Fruit fly (Drosophila melanogaster) whole organism, embryonic: ENCODE measurements around the gene CG7766.

ENCODE experiments used
- Bgb ChIP-seq: fragments of 200-800 bp; sonication (Bioruptor generic); IDR thresholded peaks from 2 replicates; pipeline ENCODE4 v1.3.6; 2022; ENCODE audit warnings: missing biosample characterization, missing genetic modification characterization; ENCODE audit not compliant: partially characterized antibody
- Blimp-1 ChIP-seq: fragments of 200-800 bp; sonication (Bioruptor generic); optimal IDR thresholded peaks from 3 replicates; lab custom pipeline; 2018; ENCODE audit warnings: missing biosample characterization, missing genetic modification characterization, mild to moderate bottlenecking, moderate library complexity, missing genetic modification reagents
- BtbVII ChIP-seq: fragments of 200-800 bp; sonication (Bioruptor generic); optimal IDR thresholded peaks from 3 replicates; lab custom pipeline; 2017; ENCODE audit warnings: missing biosample characterization, mild to moderate bottlenecking, missing genetic modification characterization
- CG10274 ChIP-seq: fragments of 200-800 bp; sonication (Bioruptor generic); optimal IDR thresholded peaks from 3 replicates; lab custom pipeline; 2017; ENCODE audit warnings: missing biosample characterization, mild to moderate bottlenecking, missing genetic modification characterization
- CG10366 ChIP-seq: fragments of 200-800 bp; sonication (Bioruptor generic); IDR thresholded peaks from 2 replicates; pipeline ENCODE4 v1.3.6; 2022; ENCODE audit warnings: missing biosample characterization, missing genetic modification characterization
- CG11456 ChIP-seq: fragments of 200-800 bp; sonication (Bioruptor generic); IDR thresholded peaks from 3 replicates; pipeline ENCODE4 v1.3.6; 2022; ENCODE audit warnings: missing biosample characterization, missing genetic modification characterization
- CG12104 ChIP-seq: fragments of 200-800 bp; sonication (Bioruptor generic); optimal IDR thresholded peaks from 3 replicates; lab custom pipeline; 2016; ENCODE audit warnings: missing biosample characterization, missing genetic modification characterization
- CG13123 ChIP-seq: fragments of 200-800 bp; sonication (Bioruptor generic); optimal IDR thresholded peaks from 2 replicates; lab custom pipeline; 2016; ENCODE audit warnings: missing biosample characterization, missing genetic modification characterization
- CG15514 ChIP-seq: fragments of 200-800 bp; sonication (Bioruptor generic); optimal IDR thresholded peaks from 3 replicates; lab custom pipeline; 2017; ENCODE audit warnings: missing biosample characterization, missing genetic modification characterization, mild to moderate bottlenecking, moderate library complexity, missing genetic modification reagents
- CG15696 ChIP-seq: fragments of 200-800 bp; sonication (Bioruptor generic); optimal IDR thresholded peaks from 2 replicates; lab custom pipeline; 2019; ENCODE audit warnings: missing biosample characterization, mild to moderate bottlenecking, missing genetic modification characterization, moderate library complexity
- CG1602 ChIP-seq: fragments of 200-800 bp; sonication (Bioruptor generic); optimal IDR thresholded peaks from 3 replicates; lab custom pipeline; 2016; ENCODE audit warnings: missing biosample characterization, missing genetic modification characterization
- CG17186 ChIP-seq: fragments of 200-800 bp; sonication (Bioruptor generic); optimal IDR thresholded peaks from 3 replicates; lab custom pipeline; 2017; ENCODE audit warnings: missing biosample characterization, missing genetic modification reagents, missing genetic modification characterization
- CG2129 ChIP-seq: fragments of 200-800 bp; sonication (Bioruptor generic); IDR thresholded peaks from 2 replicates; pipeline ENCODE4 v1.3.6; 2022; ENCODE audit warnings: missing biosample characterization, missing genetic modification characterization; ENCODE audit not compliant: partially characterized antibody
- CG2678 ChIP-seq: fragments of 200-800 bp; sonication (Bioruptor generic); optimal IDR thresholded peaks from 3 replicates; lab custom pipeline; 2019; ENCODE audit warnings: missing biosample characterization, mild to moderate bottlenecking, missing genetic modification characterization, moderate library complexity
- CG30020 ChIP-seq: fragments of 200-800 bp; optimal IDR thresholded peaks from 2 replicates; lab custom pipeline; 2019; ENCODE audit warnings: missing biosample characterization, mild to moderate bottlenecking, missing genetic modification characterization, moderate library complexity
- CG33213 ChIP-seq: fragments of 200-800 bp; sonication (Bioruptor generic); optimal IDR thresholded peaks from 3 replicates; lab custom pipeline; 2016; ENCODE audit warnings: missing biosample characterization, missing genetic modification characterization
- CG34422 ChIP-seq: fragments of 200-800 bp; sonication (Bioruptor generic); IDR thresholded peaks from 3 replicates; pipeline ENCODE4 v1.3.6; 2022; ENCODE audit warnings: missing biosample characterization, missing genetic modification characterization
- CG3995 ChIP-seq: fragments of 200-800 bp; sonication (Bioruptor generic); optimal IDR thresholded peaks from 3 replicates; lab custom pipeline; 2016; ENCODE audit warnings: missing biosample characterization, missing genetic modification characterization
- CG4820 ChIP-seq: fragments of 200-800 bp; sonication (Bioruptor generic); optimal IDR thresholded peaks from 3 replicates; lab custom pipeline; 2016; ENCODE audit warnings: missing biosample characterization, missing genetic modification characterization
- CG6791 ChIP-seq: fragments of 200-800 bp; sonication (Bioruptor generic); IDR thresholded peaks from 3 replicates; pipeline ENCODE4 v1.3.6; 2022; ENCODE audit warnings: missing biosample characterization, missing genetic modification characterization; ENCODE audit not compliant: partially characterized antibody
- CG7987 ChIP-seq: fragments of 200-800 bp; sonication (Bioruptor generic); optimal IDR thresholded peaks from 2 replicates; lab custom pipeline; 2018; ENCODE audit warnings: missing biosample characterization, mild to moderate bottlenecking, missing genetic modification characterization, moderate library complexity
- CG8388 ChIP-seq: fragments of 200-800 bp; sonication (Bioruptor generic); optimal IDR thresholded peaks from 2 replicates; lab custom pipeline; 2019; ENCODE audit warnings: missing biosample characterization, mild to moderate bottlenecking, missing genetic modification characterization, moderate library complexity
- Dref ChIP-seq: fragments of 200-800 bp; sonication (Bioruptor generic); IDR thresholded peaks from 2 replicates; pipeline ENCODE4 v1.3.6; 2022; ENCODE audit warnings: missing biosample characterization, missing genetic modification characterization
- H2.0 ChIP-seq: fragments of 200-800 bp; sonication (Bioruptor generic); IDR thresholded peaks from 2 replicates; pipeline ENCODE4 v1.3.6; 2022; ENCODE audit warnings: missing biosample characterization, missing genetic modification characterization
- Hand ChIP-seq: fragments of 200-800 bp; sonication (Bioruptor generic); optimal IDR thresholded peaks from 2 replicates; lab custom pipeline; 2017; ENCODE audit warnings: mild to moderate bottlenecking, missing biosample characterization, missing genetic modification reagents, missing genetic modification characterization
- HmgZ ChIP-seq: fragments of 200-800 bp; sonication (Bioruptor generic); optimal IDR thresholded peaks from 2 replicates; lab custom pipeline; 2018; ENCODE audit warnings: missing biosample characterization, mild to moderate bottlenecking, missing genetic modification characterization
- Hr3 ChIP-seq: fragments of 200-800 bp; sonication (Bioruptor generic); optimal IDR thresholded peaks from 3 replicates; lab custom pipeline; 2016; ENCODE audit warnings: missing biosample characterization, missing genetic modification characterization
- Max ChIP-seq: fragments of 200-800 bp; sonication (Bioruptor generic); optimal IDR thresholded peaks from 2 replicates; lab custom pipeline; 2016; ENCODE audit warnings: missing biosample characterization, mild to moderate bottlenecking, missing genetic modification characterization
- Med ChIP-seq: fragments of 200-800 bp; sonication (Bioruptor generic); peaks from one replicate; lab custom pipeline; 2016; ENCODE audit warnings: missing biosample characterization, missing genetic modification characterization, mild to moderate bottlenecking, inconsistent platforms, moderate library complexity
- NFAT ChIP-seq: fragments of 200-800 bp; sonication (Bioruptor generic); IDR thresholded peaks from 2 replicates; pipeline ENCODE4 v1.3.6; 2022; ENCODE audit warnings: missing biosample characterization, missing genetic modification characterization
- Opbp ChIP-seq: fragments of 200-800 bp; sonication (Bioruptor generic); IDR thresholded peaks from 3 replicates; pipeline ENCODE4 v1.3.6; 2022; ENCODE audit warnings: missing biosample characterization, missing genetic modification characterization; ENCODE audit not compliant: partially characterized antibody
- Rx ChIP-seq: fragments of 200-800 bp; sonication (Bioruptor generic); IDR thresholded peaks from 2 replicates; pipeline ENCODE4 v1.3.6; 2022; ENCODE audit warnings: missing biosample characterization, missing genetic modification characterization
- amos ChIP-seq: fragments of 200-800 bp; sonication (Bioruptor generic); IDR thresholded peaks from 2 replicates; pipeline ENCODE4 v1.3.6; 2022; ENCODE audit warnings: missing biosample characterization, missing genetic modification characterization; ENCODE audit not compliant: partially characterized antibody
- az2 ChIP-seq: fragments of 200-800 bp; sonication (Bioruptor generic); optimal IDR thresholded peaks from 3 replicates; lab custom pipeline; 2016; ENCODE audit warnings: missing biosample characterization, missing genetic modification characterization
- bbx ChIP-seq: fragments of 200-800 bp; sonication (Bioruptor generic); IDR thresholded peaks from 2 replicates; pipeline ENCODE4 v1.3.6; 2022; ENCODE audit warnings: missing biosample characterization, missing genetic modification characterization; ENCODE audit not compliant: partially characterized antibody
- dan ChIP-seq: fragments of 200-800 bp; sonication (Bioruptor generic); IDR thresholded peaks from 2 replicates; pipeline ENCODE4 v1.3.6; 2022; ENCODE audit warnings: missing biosample characterization, missing genetic modification characterization
- gce ChIP-seq: fragments of 200-800 bp; sonication (Bioruptor generic); IDR thresholded peaks from 3 replicates; pipeline ENCODE4 v1.3.6; 2022; ENCODE audit warnings: missing biosample characterization, missing genetic modification characterization
- hb ChIP-seq: fragments of 200-800 bp; sonication (Bioruptor generic); IDR thresholded peaks from 3 replicates; pipeline ENCODE4 v1.3.6; 2022; ENCODE audit warnings: missing biosample characterization, missing genetic modification characterization; ENCODE audit not compliant: partially characterized antibody
- lab ChIP-seq: fragments of 200-800 bp; sonication (Bioruptor generic); optimal IDR thresholded peaks from 3 replicates; lab custom pipeline; 2017; ENCODE audit warnings: missing biosample characterization, missing genetic modification characterization, mild to moderate bottlenecking, moderate library complexity, missing genetic modification reagents
- lbe ChIP-seq: fragments of 200-800 bp; sonication (Bioruptor generic); optimal IDR thresholded peaks from 2 replicates; lab custom pipeline; 2016; ENCODE audit warnings: missing biosample characterization, mild to moderate bottlenecking, missing genetic modification characterization
- mld ChIP-seq: fragments of 200-800 bp; sonication (Bioruptor generic); IDR thresholded peaks from 3 replicates; pipeline ENCODE4 v1.3.6; 2022; ENCODE audit warnings: missing biosample characterization, missing genetic modification characterization; ENCODE audit not compliant: partially characterized antibody
- prd ChIP-seq, 3 experiments: fragments of >200 bp in 2 of 3; fragments of 200-800 bp in 1 of 3; sonication (Bioruptor generic) in 1 of 3; optimal IDR thresholded peaks in 2 of 3; IDR thresholded peaks in 1 of 3; 2 replicates in 2 of 3; 3 replicates in 1 of 3; pipeline versions ENCODE4 v1.3.6 to Lab custom; 2017 to 2022; ENCODE audit warnings: missing biosample characterization in 1 of 3, missing genetic modification characterization in 1 of 3
- pzg ChIP-seq: fragments of 200-800 bp; sonication (Bioruptor generic); optimal IDR thresholded peaks from 3 replicates; lab custom pipeline; 2018; ENCODE audit warnings: missing biosample characterization, mild to moderate bottlenecking, missing genetic modification characterization, moderate library complexity
- sc ChIP-seq, 3 experiments: fragments of >200 bp in 2 of 3; fragments of 200-800 bp in 1 of 3; sonication (Bioruptor generic) in 1 of 3; optimal IDR thresholded peaks; 2 replicates in 2 of 3; 3 replicates in 1 of 3; lab custom pipeline; 2017; ENCODE audit warnings: mild to moderate bottlenecking in 1 of 3, missing biosample characterization in 1 of 3, missing genetic modification characterization in 1 of 3, missing genetic modification reagents in 1 of 3
- scrt ChIP-seq: fragments of 200-800 bp; sonication (Bioruptor generic); optimal IDR thresholded peaks from 2 replicates; lab custom pipeline; 2018; ENCODE audit warnings: missing biosample characterization, mild to moderate bottlenecking, missing genetic modification characterization, moderate library complexity
- sd ChIP-seq: fragments of 200-800 bp; sonication (Bioruptor generic); optimal IDR thresholded peaks from 3 replicates; lab custom pipeline; 2018; ENCODE audit warnings: missing biosample characterization, mild to moderate bottlenecking, missing genetic modification characterization, moderate library complexity
- slbo ChIP-seq: fragments of 200-800 bp; sonication (Bioruptor generic); IDR thresholded peaks from 2 replicates; pipeline ENCODE4 v1.3.6; 2022; ENCODE audit warnings: missing biosample characterization, missing genetic modification characterization

Gene CG7766

DNA sequence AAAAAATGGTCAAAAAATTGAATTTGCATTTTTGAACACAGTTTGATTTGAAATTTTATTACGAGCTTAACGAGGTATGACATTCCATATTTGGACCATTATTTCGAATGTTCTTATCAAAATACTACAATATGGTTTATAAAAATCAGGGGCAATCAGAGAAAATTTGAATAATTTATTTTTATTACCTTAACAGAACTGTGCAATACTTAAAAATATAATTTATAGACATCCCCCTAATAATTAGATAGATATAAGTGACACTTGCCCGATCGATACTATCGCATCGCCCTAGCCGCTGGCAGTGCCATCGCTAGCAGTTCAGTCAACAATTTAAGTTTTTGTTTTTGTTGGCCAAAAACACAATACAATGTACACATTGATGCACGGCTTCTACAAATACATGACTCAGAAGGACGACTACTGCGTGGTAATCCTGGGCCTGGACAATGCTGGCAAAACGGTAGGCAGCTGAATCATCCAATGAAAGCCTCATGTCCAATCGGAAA, 3.3 kb upstream of the CG7766 start, which contains the start of gene Arfrp1 (continued):
- peak; percentile 15; the same call in 1 of the 2 replicates for TF ChIP-seq CG10366 (GFP tag; lab: Robert Waterston, UW)
- peak; percentile 54 for TF ChIP-seq Med (GFP tag; lab: Kevin White, UChicago)
- no peak for TF ChIP-seq CG7987
- no peak for TF ChIP-seq prd (optimal IDR thresholded peaks at IDR 0.05; lab: Kevin White, UChicago)
- peak; percentile 41; the same call in 1 of the 3 replicates for TF ChIP-seq prd (GFP tag; IDR thresholded peaks at IDR 0.05; lab: Robert Waterston, UW)
- TF ChIP-seq dan (GFP tag; lab: Robert Waterston, UW), result no peak
- TF ChIP-seq CG11456 (GFP tag; lab: Robert Waterston, UW), result 0 out of 3 replicates have a peak, but pooled peaks have one; percentile 35
- peak; percentile 18 for TF ChIP-seq HmgZ
- peak; percentile 55 for TF ChIP-seq CG12104
- peak; percentile 13 for TF ChIP-seq az2 (GFP tag; lab: Kevin White, UChicago)
- TF ChIP-seq CG30020, result peak; percentile 27
- TF ChIP-seq CG13123 (GFP tag; lab: Kevin White, UChicago), result no peak
- TF ChIP-seq slbo (GFP tag; lab: Robert Waterston, UW), result peak; percentile 61; the same call in 1 of the 2 replicates
- no peak for TF ChIP-seq gce (GFP tag; lab: Robert Waterston, UW)
- TF ChIP-seq sc (optimal IDR thresholded peaks at IDR 0.05; lab: Kevin White, UChicago), result no peak
- TF ChIP-seq sc (GFP tag; optimal IDR thresholded peaks at IDR 0.05; lab: Kevin White, UChicago), result no peak
- peak; percentile 53 for TF ChIP-seq CG2129 (GFP tag; lab: Robert Waterston, UW)
- TF ChIP-seq Bgb (GFP tag; lab: Robert Waterston, UW), result peak; percentile 80
- TF ChIP-seq hb, result peak; percentile 74
- TF ChIP-seq CG3995 (GFP tag; lab: Kevin White, UChicago), result peak; percentile 53
- TF ChIP-seq CG17186 (GFP tag; lab: Kevin White, UChicago), result no peak
- TF ChIP-seq mld (GFP tag; lab: Robert Waterston, UW), result 0 out of 3 replicates have a peak, but pooled peaks have one; percentile 50
- peak; percentile 43 for TF ChIP-seq Dref
- no peak for TF ChIP-seq CG8388
- TF ChIP-seq pzg (GFP tag; lab: Kevin White, UChicago), result peak; percentile 27
- TF ChIP-seq CG1602 (GFP tag; lab: Kevin White, UChicago), result peak; percentile 15
- TF ChIP-seq NFAT (GFP tag; lab: Robert Waterston, UW), result peak; percentile 35; the same call in 1 of the 2 replicates
- no peak for TF ChIP-seq BtbVII (GFP tag; lab: Kevin White, UChicago)
- TF ChIP-seq Blimp-1 (GFP tag; lab: Kevin White, UChicago), result no peak
- TF ChIP-seq sd, result no peak
- TF ChIP-seq CG2678 (tag; lab: Kevin White, UChicago), result no peak
- no peak for TF ChIP-seq CG15696 (tag; lab: Kevin White, UChicago)
- TF ChIP-seq lbe (GFP tag; lab: Kevin White, UChicago), result no peak
- no peak for TF ChIP-seq lab (GFP tag; lab: Kevin White, UChicago)
- peak; percentile 90 for TF ChIP-seq Opbp
- TF ChIP-seq CG33213 (GFP tag; lab: Kevin White, UChicago), result no peak
- peak; percentile 85 for TF ChIP-seq bbx (GFP tag; lab: Robert Waterston, UW)
- TF ChIP-seq CG34422, result 0 out of 3 replicates have a peak, but pooled peaks have one; percentile 11
- TF ChIP-seq Hr3 (GFP tag; lab: Kevin White, UChicago), result peak; percentile 32
- peak; percentile 31 for TF ChIP-seq CG15514 (GFP tag; lab: Kevin White, UChicago)
- no peak for TF ChIP-seq CG10274 (GFP tag; lab: Kevin White, UChicago)
- no peak for TF ChIP-seq scrt (GFP tag; lab: Kevin White, UChicago)
- peak; percentile 76 for TF ChIP-seq CG6791 (GFP tag; lab: Robert Waterston, UW)
- peak; percentile 90 for TF ChIP-seq amos
- no peak for TF ChIP-seq Rx (GFP tag; lab: Robert Waterston, UW)
- 0 out of 2 replicates have a peak, but pooled peaks have one; percentile 15 for TF ChIP-seq H2.0 (GFP tag; lab: Robert Waterston, UW)
- no peak for TF ChIP-seq Max (GFP tag; lab: Kevin White, UChicago)
- TF ChIP-seq Hand (GFP tag; lab: Kevin White, UChicago), result no peak
- peak; percentile 19 for TF ChIP-seq CG4820 (GFP tag; lab: Kevin White, UChicago)
